Worm (Caenorhabditis elegans) whole organism, L1 larva: ENCODE measurements around the gene nhr-126.

ENCODE experiments used
- ama-1 ChIP-seq: fragments of 150-350 bp; optimal IDR thresholded peaks from 2 replicates; lab custom pipeline; 2014
- ceh-82 ChIP-seq, 3 experiments: fragments of 150-350 bp in 1 of 3; sonication (generic microtip) in 2 of 3; optimal IDR thresholded peaks; 2 replicates each; lab custom pipeline; 2014 to 2017; ENCODE audit warnings: missing biosample characterization in 3 of 3, missing genetic modification characterization in 3 of 3
- ceh-88 ChIP-seq: fragments of 200-800 bp; sonication (Bioruptor generic); IDR thresholded peaks from 2 replicates; pipeline ENCODE4 v1.3.6; 2022; ENCODE audit warnings: missing genetic modification characterization, missing compliant biosample characterization
- egl-13 ChIP-seq: sonication (generic microtip); optimal IDR thresholded peaks from 2 replicates; lab custom pipeline; 2016; ENCODE audit warnings: missing genotype, missing genetic modification reagents, missing genetic modification characterization, missing compliant biosample characterization
- fos-1 ChIP-seq: fragments of 150-350 bp; optimal IDR thresholded peaks from 2 replicates; lab custom pipeline; 2014; ENCODE audit warnings: missing biosample characterization, missing genetic modification characterization
- lin-15B ChIP-seq: fragments of 150-350 bp; sonication (generic microtip); optimal IDR thresholded peaks from 3 replicates; lab custom pipeline; 2014; ENCODE audit warnings: missing biosample characterization, missing genetic modification characterization
- lin-35 ChIP-seq, 2 experiments: fragments of 150-350 bp; optimal IDR thresholded peaks; 2 replicates each; lab custom pipeline; 2014; ENCODE audit warnings: missing biosample characterization in 2 of 2, missing genetic modification characterization in 2 of 2, missing genetic modification reagents in 2 of 2
- nhr-237 ChIP-seq: fragments of 150-350 bp; optimal IDR thresholded peaks from 2 replicates; lab custom pipeline; 2014; ENCODE audit warnings: missing biosample characterization, missing genetic modification characterization
- nhr-76 ChIP-seq: sonication (generic microtip); optimal IDR thresholded peaks from 2 replicates; lab custom pipeline; 2017; ENCODE audit warnings: missing biosample characterization, missing genetic modification characterization
- nhr-85 ChIP-seq: sonication (generic microtip); peaks from one replicate; lab custom pipeline; 2016; ENCODE audit warnings: missing genetic modification characterization, inconsistent platforms, missing compliant biosample characterization
- unc-62 ChIP-seq: fragments of 150-350 bp; optimal IDR thresholded peaks from 2 replicates; lab custom pipeline; 2014; ENCODE audit warnings: missing biosample characterization, missing genetic modification reagents, missing genetic modification characterization
- zag-1 ChIP-seq: fragments of 150-350 bp; optimal IDR thresholded peaks from 2 replicates; lab custom pipeline; 2014; ENCODE audit warnings: missing biosample characterization, missing genetic modification characterization
- ztf-11 ChIP-seq, 2 experiments: sonication (generic microtip); optimal IDR thresholded peaks; 2 replicates each; lab custom pipeline; 2016 to 2017; ENCODE audit warnings: missing genetic modification characterization in 2 of 2, missing biosample characterization in 1 of 2, missing compliant biosample characterization in 1 of 2

ce11 chrV:2199594-2199993 lies 29.3 kb upstream of the nhr-126 start:
- TF ChIP-seq ztf-11 (tag; optimal IDR thresholded peaks at IDR 0.05; lab: Kevin White, UChicago) (no peak), nhr-76 (no peak), lin-35 (GFP tag; optimal IDR thresholded peaks at IDR 0.05; lab: Kevin White, UChicago) (no peak), zag-1 (no peak), lin-15B (no peak), unc-62 (GFP tag; lab: Kevin White, UChicago) (no peak), fos-1 (tag; lab: Kevin White, UChicago) (no peak), egl-13 (no peak), ceh-88 (GFP tag; lab: Robert Waterston, UW) (no peak), ama-1 (no peak), nhr-85 (tag; lab: Kevin White, UChicago) (no peak), ceh-82 (tag; optimal IDR thresholded peaks at IDR 0.05; lab: Kevin White, UChicago) (no peak), nhr-237 (tag; lab: Kevin White, UChicago) (no peak)
